Fruit fly (Drosophila melanogaster) whole organism, wandering third instar larva: ENCODE results near the gene gukh.

Experiments used
- Abd-B ChIP-seq: fragments of >200 bp; optimal IDR thresholded peaks from 2 replicates; lab custom pipeline; 2017; ENCODE audit warnings: missing biosample characterization, missing genetic modification characterization
- Hnf4 ChIP-seq: fragments of 200-800 bp; sonication (Bioruptor generic); optimal IDR thresholded peaks from 2 replicates; lab custom pipeline; 2016; ENCODE audit warnings: missing biosample characterization, mild to moderate bottlenecking, missing genetic modification characterization
- Jra ChIP-seq: sonication (Bioruptor generic); optimal IDR thresholded peaks from 2 replicates; lab custom pipeline; 2016; ENCODE audit warnings: missing biosample characterization, missing genetic modification characterization
- Myc ChIP-seq: fragments of >200 bp; optimal IDR thresholded peaks from 2 replicates; lab custom pipeline; 2017
- N ChIP-seq: fragments of >200 bp; optimal IDR thresholded peaks from 2 replicates; lab custom pipeline; 2018; ENCODE audit warnings: missing biosample characterization, missing external identifiers, missing genetic modification characterization
- Vsx2 ChIP-seq: fragments of 200-300, 225-300 bp; sonication (Bioruptor generic); optimal IDR thresholded peaks from 2 replicates; lab custom pipeline; 2018; ENCODE audit warnings: missing biosample characterization, missing genetic modification characterization; ENCODE audit not compliant: partially characterized antibody
- br ChIP-seq: fragments of 200-800 bp; sonication (Bioruptor generic); optimal IDR thresholded peaks from 2 replicates; lab custom pipeline; 2016; ENCODE audit warnings: missing biosample characterization, missing genetic modification characterization
- brk ChIP-seq: fragments of 200-800 bp; sonication (Bioruptor generic); optimal IDR thresholded peaks from 2 replicates; lab custom pipeline; 2016; ENCODE audit warnings: missing biosample characterization, mild to moderate bottlenecking, missing genetic modification characterization
- fru ChIP-seq: fragments of 200-800 bp; sonication (Bioruptor generic); optimal IDR thresholded peaks from 3 replicates; lab custom pipeline; 2016; ENCODE audit warnings: missing biosample characterization, mild to moderate bottlenecking, missing genetic modification characterization
- lola ChIP-seq: fragments of >200 bp; optimal IDR thresholded peaks from 2 replicates; lab custom pipeline; 2017; ENCODE audit warnings: missing biosample characterization, missing genetic modification characterization
- sage ChIP-seq: fragments of 200-800 bp; sonication (Bioruptor generic); optimal IDR thresholded peaks from 2 replicates; lab custom pipeline; 2016; ENCODE audit warnings: missing biosample characterization, mild to moderate bottlenecking, missing genetic modification characterization
- sv ChIP-seq: fragments of 200-800 bp; sonication (Bioruptor generic); optimal IDR thresholded peaks from 3 replicates; lab custom pipeline; 2016; ENCODE audit warnings: missing biosample characterization, missing genetic modification characterization
- usp ChIP-seq: fragments of >200 bp; optimal IDR thresholded peaks from 2 replicates; lab custom pipeline; 2017; ENCODE audit warnings: missing biosample characterization, missing genetic modification characterization

dm6 chr3R:19071951-19072350 lies 88.1 kb downstream of the gukh start:
- TF ChIP-seq lola: no peak
- no peak for TF ChIP-seq Myc (lab: Kevin White, UChicago)
- TF ChIP-seq Abd-B (GFP tag; lab: Kevin White, UChicago): no peak
- TF ChIP-seq br (GFP tag; lab: Kevin White, UChicago): no peak
- no peak for TF ChIP-seq sage
- TF ChIP-seq brk (GFP tag; lab: Kevin White, UChicago): no peak
- TF ChIP-seq Jra: no peak
- no peak for TF ChIP-seq fru (GFP tag; lab: Kevin White, UChicago)
- TF ChIP-seq usp: no peak
- TF ChIP-seq N: no peak
- TF ChIP-seq Vsx2 (GFP tag; lab: Kevin White, UChicago): no peak
- no peak for TF ChIP-seq sv
- TF ChIP-seq Hnf4 (GFP tag; lab: Kevin White, UChicago): no peak
